Fruit fly (Drosophila melanogaster): ENCODE measurements around the gene CG15577.

The CG15577 gene

dm6 chrX:4323911-4324368 is 47.1 kb upstream of the CG15577 start (continued):
- TF ChIP-seq CG8319 (GFP tag; optimal IDR thresholded peaks at IDR 0.05) (peak; percentile 37), CG7368 (GFP tag; optimal IDR thresholded peaks at IDR 0.05) (peak; percentile 27), eg (GFP tag; IDR thresholded peaks at IDR 0.05) (peak; percentile 84), Hr39 (GFP tag; optimal IDR thresholded peaks at IDR 0.05) (peak; percentile 75), achi (GFP tag; optimal IDR thresholded peaks at IDR 0.05) (peak; percentile 71), CG15336 (GFP tag; IDR thresholded peaks at IDR 0.05) (peak; percentile 79), Gug (GFP tag; IDR thresholded peaks at IDR 0.05) (peak; percentile 61), CG6808 (GFP tag; optimal IDR thresholded peaks at IDR 0.05) (peak; percentile 49), fd59A (GFP tag; optimal IDR thresholded peaks at IDR 0.05) (peak; percentile 53), Sox14 (GFP tag; optimal IDR thresholded peaks at IDR 0.05) (peak; percentile 71), Blimp-1 (GFP tag; optimal IDR thresholded peaks at IDR 0.05) (no peak), Ets21C (GFP tag; optimal IDR thresholded peaks at IDR 0.05) (peak; percentile 68), Hr38 (GFP tag; optimal IDR thresholded peaks at IDR 0.05) (no peak)

dm6 chrX:4322234-4323210 is 45.7 kb upstream of the CG15577 start, which contains the start of gene norpA:
TSS of gene norpA (plus strand) at chrX:4322626.
- TF ChIP-seq OdsH (GFP tag; optimal IDR thresholded peaks at IDR 0.05) = peak; percentile 46
- TF ChIP-seq CG16779 (tag; optimal IDR thresholded peaks at IDR 0.05) = no peak
- peak; percentile 62; the same call in 1 of the 3 replicates for TF ChIP-seq eg (GFP tag; IDR thresholded peaks at IDR 0.05)
- TF ChIP-seq CG6163 (GFP tag; IDR thresholded peaks at IDR 0.05) = peak; percentile 51; the same call in 2 of the 3 replicates
- peak; percentile 21 for TF ChIP-seq spab (GFP tag; optimal IDR thresholded peaks at IDR 0.05)
- TF ChIP-seq pdm3 (GFP tag; optimal IDR thresholded peaks at IDR 0.05) = peak; percentile 52
- TF ChIP-seq net (GFP tag; optimal IDR thresholded peaks at IDR 0.05) = peak; percentile 59
- peak; percentile 66 for TF ChIP-seq topi (GFP tag; optimal IDR thresholded peaks at IDR 0.05)
- TF ChIP-seq CG7368 (GFP tag; optimal IDR thresholded peaks at IDR 0.05) = peak; percentile 5
- TF ChIP-seq CG8119 (GFP tag; IDR thresholded peaks at IDR 0.05) = peak; percentile 73
- no peak for TF ChIP-seq Gug (GFP tag; IDR thresholded peaks at IDR 0.05)
- TF ChIP-seq fd85E (GFP tag; optimal IDR thresholded peaks at IDR 0.05) = peak; percentile 21
- peak; percentile 19 for TF ChIP-seq CG10669 (GFP tag; optimal IDR thresholded peaks at IDR 0.05)
- TF ChIP-seq fkh (GFP tag; optimal IDR thresholded peaks at IDR 0.05) = no peak
- TF ChIP-seq CG32006 (GFP tag; optimal IDR thresholded peaks at IDR 0.05) = peak; percentile 73
- peak; percentile 54 for TF ChIP-seq achi (GFP tag; optimal IDR thresholded peaks at IDR 0.05)
- peak in 1 of 2 experiments; percentile 57 for TF ChIP-seq salr (GFP tag; optimal IDR thresholded peaks at IDR 0.05)
- peak; percentile 67 for TF ChIP-seq Smox (GFP tag; optimal IDR thresholded peaks at IDR 0.05)
- TF ChIP-seq esn (GFP tag; optimal IDR thresholded peaks at IDR 0.05) = peak; percentile 60
- peak; percentile 27 for TF ChIP-seq CG6276 (GFP tag; optimal IDR thresholded peaks at IDR 0.05)
- TF ChIP-seq CG6808 (GFP tag; optimal IDR thresholded peaks at IDR 0.05) = peak; percentile 32
- TF ChIP-seq svp (GFP tag) = peak; percentile 77
- TF ChIP-seq ss (GFP tag; optimal IDR thresholded peaks at IDR 0.05) = peak; percentile 58 to 68
- no peak for TF ChIP-seq CG4318 (GFP tag; optimal IDR thresholded peaks at IDR 0.05)
- no peak for TF ChIP-seq CG11762 (GFP tag; optimal IDR thresholded peaks at IDR 0.05; ENCODE audit: insufficient read depth)
- peak; percentile 61 for TF ChIP-seq CG31627 (GFP tag; optimal IDR thresholded peaks at IDR 0.05)
- peak; percentile 27 for TF ChIP-seq CG10631 (GFP tag; optimal IDR thresholded peaks at IDR 0.05)
- no peak for TF ChIP-seq Blimp-1 (GFP tag; optimal IDR thresholded peaks at IDR 0.05)
- peak; percentile 52 for TF ChIP-seq CG9139 (GFP tag; optimal IDR thresholded peaks at IDR 0.05)
- TF ChIP-seq CG8319 (GFP tag; optimal IDR thresholded peaks at IDR 0.05) = no peak
- no peak for TF ChIP-seq dsx (GFP tag; optimal IDR thresholded peaks at IDR 0.05; ENCODE audit: poor library complexity, severe bottlenecking)
- no peak for TF ChIP-seq CG3032 (tag; optimal IDR thresholded peaks at IDR 0.05)
- no peak for TF ChIP-seq CG6854 (GFP tag; optimal IDR thresholded peaks at IDR 0.05)
- peak; percentile 78 for TF ChIP-seq Eip78C (GFP tag)
- TF ChIP-seq CG8632 (GFP tag; optimal IDR thresholded peaks at IDR 0.05) = peak; percentile 55
- TF ChIP-seq Lpt (GFP tag; optimal IDR thresholded peaks at IDR 0.05) = peak; percentile 42
- TF ChIP-seq Ets96B (tag; optimal IDR thresholded peaks at IDR 0.05) = peak; percentile 25
- TF ChIP-seq CG11294 (GFP tag; IDR thresholded peaks at IDR 0.05) = no peak
- peak; percentile 71 for TF ChIP-seq CG15336 (GFP tag; IDR thresholded peaks at IDR 0.05)
- TF ChIP-seq lz (GFP tag; optimal IDR thresholded peaks at IDR 0.05) = peak; percentile 61
- no peak for TF ChIP-seq Sox15 (GFP tag; optimal IDR thresholded peaks at IDR 0.05)

All from whole organism, prepupa.